Worm (Caenorhabditis elegans) whole organism, young adult: ENCODE data around the gene nlp-61.

Source experiments
- nfya-1 ChIP-seq: sonication (generic microtip); optimal IDR thresholded peaks from 2 replicates; lab custom pipeline; 2017; ENCODE audit warnings: antibody characterized with exemption, missing compliant biosample characterization, missing genetic modification characterization, borderline replicate concordance; ENCODE audit not compliant: insufficient read depth
- snpc-4 ChIP-seq, 5 experiments: fragments of 150-350 bp in 1 of 5; sonication (generic microtip) in 4 of 5; optimal IDR thresholded peaks; 2 replicates each; lab custom pipeline; 2014 to 2018; ENCODE audit warnings: missing genetic modification characterization in 5 of 5, missing biosample characterization in 3 of 5, antibody characterized with exemption in 2 of 5, mild to moderate bottlenecking in 2 of 5, missing compliant biosample characterization in 2 of 5, missing genotype in 2 of 5, moderate library complexity in 2 of 5, missing genetic modification reagents in 1 of 5

ce11 chrX:7583930-7584329 lies 43.5 kb upstream of the nlp-61 start:
- TF ChIP-seq nfya-1 (no peak), snpc-4 (GFP tag; optimal IDR thresholded peaks at IDR 0.05; lab: Kevin White, UChicago) (no peak), snpc-4 (tag; optimal IDR thresholded peaks at IDR 0.05; lab: Kevin White, UChicago) (no peak)
